Fruit fly (Drosophila melanogaster) whole organism: ENCODE measurements around the gene RpS25.

Experiments used
- CG8478 ChIP-seq: fragments of >200 bp; optimal IDR thresholded peaks from 2 replicates; lab custom pipeline; 2018; ENCODE audit warnings: inconsistent platforms
- Dll ChIP-seq: fragments of >200 bp; optimal IDR thresholded peaks from 2 replicates; lab custom pipeline; 2017
- EcR ChIP-seq, 2 experiments: fragments of >200 bp; optimal IDR thresholded peaks; 2 replicates each; lab custom pipeline; 2017; ENCODE audit warnings: missing biosample characterization in 2 of 2, missing genetic modification characterization in 2 of 2, missing genetic modification reagents in 2 of 2
- pan ChIP-seq: fragments of >200 bp; optimal IDR thresholded peaks from 2 replicates; lab custom pipeline; 2017
- psq ChIP-seq: fragments of >200 bp; optimal IDR thresholded peaks from 2 replicates; lab custom pipeline; 2017
- usp ChIP-seq: fragments of >200 bp; optimal IDR thresholded peaks from 2 replicates; lab custom pipeline; 2017; ENCODE audit warnings: missing biosample characterization, missing genetic modification characterization, mixed read lengths

dm6 chr3R:11177579-11177978, 38.5 kb downstream of the RpS25 start:
- TF ChIP-seq EcR (GFP tag; optimal IDR thresholded peaks at IDR 0.05; lab: Kevin White, UChicago): no peak
- no peak for TF ChIP-seq psq
- TF ChIP-seq CG8478: no peak
- no peak for TF ChIP-seq Dll (lab: Kevin White, UChicago)
- no peak for TF ChIP-seq pan (lab: Kevin White, UChicago)
- TF ChIP-seq usp (GFP tag; lab: Kevin White, UChicago): no peak
